Fruit fly (Drosophila melanogaster) S2 (cell line): ENCODE measurements around the gene HP4.

Source experiments
- CG8478 ChIP-seq: fragments of >200 bp; optimal IDR thresholded peaks from 2 replicates; lab custom pipeline; 2018
- CTCF ChIP-seq, 2 experiments: fragments of >200 bp; optimal IDR thresholded peaks; 2 replicates each; lab custom pipeline; 2018

dm6 chr3L:7976081-7976483 is at the start of gene HP4, which contains the start of gene CG8209:
- TF ChIP-seq CG8478 (lab: Kevin White, UChicago) (no peak), CTCF (optimal IDR thresholded peaks at IDR 0.05; lab: Kevin White, UChicago) (no peak)
